Fruit fly (Drosophila melanogaster): ENCODE results near the gene Dhc93AB.

- no peak for TF ChIP-seq CG34367 (tag; optimal IDR thresholded peaks at IDR 0.05)
- no peak for TF ChIP-seq CG14655 (GFP tag; optimal IDR thresholded peaks at IDR 0.05)
- TF ChIP-seq CG8301 (tag; optimal IDR thresholded peaks at IDR 0.05) = no peak
Measured at dm6 chr3R:21067543-21067942, 25.2 kb upstream of the Dhc93AB start.

Measured in whole organism, pupa.